Fruit fly (Drosophila melanogaster): ENCODE measurements around the gene Vps45.
A peak's percentile ranks its signal among the peaks of the same experiment; 100 is the strongest.

The Vps45 gene

dm6 chr3R:9555334-9555974, 8.3 kb upstream of the Vps45 start, which contains the start of the genes CG9386 and BckdhA (continued):
- TF ChIP-seq Elba2 (GFP tag; optimal IDR thresholded peaks at IDR 0.05) (no peak), MBD-R2 (GFP tag; IDR thresholded peaks at IDR 0.05) (peak; percentile 49), esg (GFP tag; conservative IDR thresholded peaks at IDR 0.05) (no peak), Ssrp (tag; optimal IDR thresholded peaks at IDR 0.05) (peak; percentile 35), CkIIα-i1 (GFP tag; IDR thresholded peaks at IDR 0.05) (no peak), stc (GFP tag; IDR thresholded peaks at IDR 0.05) (no peak), ftz-f1 (GFP tag; optimal IDR thresholded peaks at IDR 0.05) (no peak), CG8290 (GFP tag; optimal IDR thresholded peaks at IDR 0.05) (peak; percentile 61), CG8290 (tag; optimal IDR thresholded peaks at IDR 0.05) (peak; percentile 53 to 82), CG32772 (GFP tag; IDR thresholded peaks at IDR 0.05) (no peak), gcm (GFP tag; optimal IDR thresholded peaks at IDR 0.05) (no peak), NC2β (GFP tag; optimal IDR thresholded peaks at IDR 0.05) (peak; percentile 11), CG11723 (GFP tag; optimal IDR thresholded peaks at IDR 0.05) (peak; percentile 33), onecut (GFP tag; IDR thresholded peaks at IDR 0.05) (peak; percentile 31; the same call in 1 of the 2 replicates), HLH3B (GFP tag; IDR thresholded peaks at IDR 0.05) (no peak), CG33557 (GFP tag; optimal IDR thresholded peaks at IDR 0.05) (peak; percentile 10), tgo (GFP tag; IDR thresholded peaks at IDR 0.05) (peak; percentile 39; the same call in 1 of the 3 replicates), sima (GFP tag; optimal IDR thresholded peaks at IDR 0.05) (no peak), H15 (GFP tag; IDR thresholded peaks at IDR 0.05) (no peak), Ada2b (GFP tag; IDR thresholded peaks at IDR 0.05) (peak; percentile 43; the same call in 1 of the 2 replicates), nmo (GFP tag; optimal IDR thresholded peaks at IDR 0.05) (peak; percentile 66), MTF-1 (GFP tag; optimal IDR thresholded peaks at IDR 0.05; ENCODE audit: borderline replicate concordance) (no peak), CG16815 (GFP tag; optimal IDR thresholded peaks at IDR 0.05) (no peak), bab2 (GFP tag; optimal IDR thresholded peaks at IDR 0.05) (peak; percentile 65), mirr (GFP tag; optimal IDR thresholded peaks at IDR 0.05) (no peak), Oli (tag; optimal IDR thresholded peaks at IDR 0.05) (peak; percentile 21), CG8478 (optimal IDR thresholded peaks at IDR 0.05) (no peak), CG14441 (GFP tag; IDR thresholded peaks at IDR 0.05) (peak; percentile 55), ato (GFP tag; IDR thresholded peaks at IDR 0.05; ENCODE audit: partially characterized antibody) (peak; percentile 56; the same call in 1 of the 2 replicates), CG12769 (tag; optimal IDR thresholded peaks at IDR 0.05) (no peak), CG9797 (GFP tag; optimal IDR thresholded peaks at IDR 0.05) (no peak), gfzf (GFP tag; optimal IDR thresholded peaks at IDR 0.05) (no peak), ash1 (GFP tag; optimal IDR thresholded peaks at IDR 0.05) (no peak), eve (GFP tag; optimal IDR thresholded peaks at IDR 0.05) (no peak), B-H2 (GFP tag; optimal IDR thresholded peaks at IDR 0.05) (peak; percentile 45), pan (optimal IDR thresholded peaks at IDR 0.05) (no peak), pan (GFP tag; optimal IDR thresholded peaks at IDR 0.05 in 1 of 2, IDR thresholded peaks at IDR 0.05 in 1 of 2) (peak in 1 of 2 experiments; percentile 55), CG1603 (tag; optimal IDR thresholded peaks at IDR 0.05) (no peak), CG17912 (GFP tag; optimal IDR thresholded peaks at IDR 0.05) (no peak), Drgx (GFP tag; IDR thresholded peaks at IDR 0.05) (no peak), gem (tag; optimal IDR thresholded peaks at IDR 0.05) (peak; percentile 66), run (tag; optimal IDR thresholded peaks at IDR 0.05) (no peak), Dek (tag; optimal IDR thresholded peaks at IDR 0.05) (peak; percentile 62), gsb (GFP tag; IDR thresholded peaks at IDR 0.05) (no peak), ssp (GFP tag; IDR thresholded peaks at IDR 0.05) (peak; percentile 20; the same call in 1 of the 2 replicates), CG6175 (GFP tag; IDR thresholded peaks at IDR 0.05) (no peak), CG7745 (tag; optimal IDR thresholded peaks at IDR 0.05) (no peak), CG7839 (tag; optimal IDR thresholded peaks at IDR 0.05) (peak; percentile 59), CG43689 (GFP tag; IDR thresholded peaks at IDR 0.05) (no peak), Hr3 (GFP tag; optimal IDR thresholded peaks at IDR 0.05) (peak; percentile 52), dmrt99B (tag; optimal IDR thresholded peaks at IDR 0.05) (no peak)

Measured in whole organism, embryonic.